Worm (Caenorhabditis elegans) whole organism, midembryonic: ENCODE data around the gene nep-20.

Experiments
- T22C8.4 ChIP-seq: fragments of 200-800 bp; sonication (Bioruptor generic); IDR thresholded peaks from 2 replicates; pipeline ENCODE4 v1.3.6; 2022; ENCODE audit warnings: missing genetic modification characterization, missing compliant biosample characterization
- cog-1 ChIP-seq: sonication (generic microtip); optimal IDR thresholded peaks from 2 replicates; lab custom pipeline; 2016; ENCODE audit warnings: missing genetic modification characterization, missing compliant biosample characterization
- med-1 ChIP-seq: sonication (generic microtip); optimal IDR thresholded peaks from 2 replicates; lab custom pipeline; 2017; ENCODE audit warnings: missing genetic modification characterization, mild to moderate bottlenecking, missing compliant biosample characterization, antibody characterized with exemption, missing genetic modification reagents; ENCODE audit not compliant: insufficient read depth

ce11 chrII:3402854-3403253, 7.5 kb upstream of the nep-20 start, which contains the start of gene nep-10:
- TF ChIP-seq cog-1 (tag; lab: Kevin White, UChicago), result no peak
- no peak for TF ChIP-seq med-1 (GFP tag; lab: Kevin White, UChicago)
- TF ChIP-seq T22C8.4, result no peak
